Fruit fly (Drosophila melanogaster): ENCODE data around the gene CG46301.

DNA sequence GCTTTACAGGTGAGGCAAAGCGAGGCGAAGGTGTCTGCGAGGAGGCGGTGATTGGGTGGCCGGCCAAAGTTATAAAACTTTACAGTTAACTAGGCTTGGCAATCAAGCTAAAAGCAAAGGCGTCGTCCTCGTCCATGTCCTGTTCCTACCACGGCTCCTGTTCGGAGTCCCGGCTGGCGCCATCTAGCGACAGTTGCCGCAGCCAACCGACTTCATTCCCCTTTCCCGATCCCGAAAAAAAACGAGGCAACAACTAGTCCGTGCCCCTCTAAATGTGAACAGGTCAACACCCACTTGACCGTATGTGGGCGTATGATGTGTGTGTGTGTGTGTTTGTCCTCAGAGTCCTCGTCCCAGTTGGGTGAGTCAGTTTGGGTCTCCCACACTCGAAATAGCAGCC is 8.3 kb downstream of the CG46301 start:
- TF ChIP-seq CG8478 (optimal IDR thresholded peaks at IDR 0.05), result no peak
- no peak for TF ChIP-seq psq (optimal IDR thresholded peaks at IDR 0.05)
